Fruit fly (Drosophila melanogaster) whole organism, pupa: ENCODE data around the gene pck.
A peak's percentile ranks its signal among the peaks of the same experiment; 100 is the strongest.

ENCODE experiments used
- CG10348 ChIP-seq: fragments of 200-800 bp; sonication (Bioruptor generic); IDR thresholded peaks from 2 replicates; pipeline ENCODE4 v1.3.6; 2022; ENCODE audit warnings: missing biosample characterization, missing genetic modification characterization
- CG12605 ChIP-seq: fragments of 200-800 bp; sonication (Bioruptor generic); IDR thresholded peaks from 2 replicates; pipeline ENCODE4 v1.3.6; 2022; ENCODE audit warnings: missing biosample characterization, missing genetic modification characterization
- CG13204 ChIP-seq: fragments of 200-800 bp; sonication (Bioruptor generic); optimal IDR thresholded peaks from 2 replicates; lab custom pipeline; 2018; ENCODE audit warnings: missing biosample characterization, mild to moderate bottlenecking, missing genetic modification characterization, moderate library complexity
- CG14655 ChIP-seq: fragments of 200-800 bp; sonication (Bioruptor generic); optimal IDR thresholded peaks from 3 replicates; lab custom pipeline; 2017; ENCODE audit warnings: mild to moderate bottlenecking, missing biosample characterization, missing genetic modification reagents, missing genetic modification characterization
- CG15710 ChIP-seq: fragments of 200-800 bp; sonication (Bioruptor generic); optimal IDR thresholded peaks from 2 replicates; lab custom pipeline; 2018; ENCODE audit warnings: missing biosample characterization, mild to moderate bottlenecking, missing genetic modification characterization, moderate library complexity
- CG17806 ChIP-seq: fragments of 200-800 bp; sonication (Bioruptor generic); optimal IDR thresholded peaks from 2 replicates; lab custom pipeline; 2018; ENCODE audit warnings: missing biosample characterization, mild to moderate bottlenecking, missing genetic modification characterization, moderate library complexity
- CG32121 ChIP-seq: fragments of 200-800 bp; sonication (Bioruptor generic); IDR thresholded peaks from 2 replicates; pipeline ENCODE4 v1.3.6; 2022; ENCODE audit warnings: missing biosample characterization, missing genetic modification characterization
- CG34367 ChIP-seq: fragments of 200-800 bp; sonication (Bioruptor generic); optimal IDR thresholded peaks from 2 replicates; lab custom pipeline; 2018; ENCODE audit warnings: missing biosample characterization, mild to moderate bottlenecking, missing genetic modification characterization
- CG4496 ChIP-seq: fragments of 200-800 bp; sonication (Bioruptor generic); IDR thresholded peaks from 3 replicates; pipeline ENCODE4 v1.3.6; 2022; ENCODE audit warnings: missing biosample characterization, missing genetic modification characterization
- CG8159 ChIP-seq: fragments of 200-800 bp; sonication (Bioruptor generic); optimal IDR thresholded peaks from 3 replicates; lab custom pipeline; 2018; ENCODE audit warnings: missing biosample characterization, mild to moderate bottlenecking, missing genetic modification characterization, moderate library complexity
- CG8301 ChIP-seq: fragments of 200-800 bp; sonication (Bioruptor generic); optimal IDR thresholded peaks from 2 replicates; lab custom pipeline; 2018; ENCODE audit warnings: missing biosample characterization, mild to moderate bottlenecking, missing genetic modification characterization
- CG9948 ChIP-seq: fragments of 200-800 bp; sonication (Bioruptor generic); optimal IDR thresholded peaks from 2 replicates; lab custom pipeline; 2018; ENCODE audit warnings: missing biosample characterization, mild to moderate bottlenecking, missing genetic modification characterization, moderate library complexity
- D1 ChIP-seq: fragments of 200-800 bp; sonication (Bioruptor generic); optimal IDR thresholded peaks from 2 replicates; lab custom pipeline; 2018; ENCODE audit warnings: missing biosample characterization, mild to moderate bottlenecking, missing genetic modification characterization, moderate library complexity
- EcR ChIP-seq: fragments of 200-800 bp; sonication (Bioruptor generic); optimal IDR thresholded peaks from 3 replicates; lab custom pipeline; 2019; ENCODE audit warnings: missing biosample characterization, missing genetic modification characterization, mild to moderate bottlenecking, moderate library complexity, missing genetic modification reagents
- Ets98B ChIP-seq: fragments of 200-800 bp; sonication (Bioruptor generic); IDR thresholded peaks from 2 replicates; pipeline ENCODE4 v1.3.6; 2022; ENCODE audit warnings: missing biosample characterization, missing genetic modification characterization
- Pif1A ChIP-seq: fragments of 200-800 bp; sonication (Bioruptor generic); optimal IDR thresholded peaks from 3 replicates; lab custom pipeline; 2016; ENCODE audit warnings: missing biosample characterization, missing genetic modification characterization
- Pif1B ChIP-seq: fragments of 200-800 bp; sonication (Bioruptor generic); optimal IDR thresholded peaks from 3 replicates; lab custom pipeline; 2016; ENCODE audit warnings: missing biosample characterization, missing genetic modification characterization
- Snoo ChIP-seq: fragments of 200-800 bp; sonication (Bioruptor generic); optimal IDR thresholded peaks from 3 replicates; lab custom pipeline; 2017; ENCODE audit warnings: missing biosample characterization, mild to moderate bottlenecking, missing genetic modification characterization, inconsistent platforms
- fd96Ca ChIP-seq: fragments of 200-800 bp; sonication (Bioruptor generic); IDR thresholded peaks from 3 replicates; pipeline ENCODE4 v1.3.6; 2022; ENCODE audit warnings: missing biosample characterization, missing genetic modification characterization
- gl ChIP-seq: fragments of 200-800 bp; sonication (Bioruptor generic); optimal IDR thresholded peaks from 2 replicates; lab custom pipeline; 2018; ENCODE audit warnings: missing biosample characterization, mild to moderate bottlenecking, missing genetic modification characterization
- rn ChIP-seq: fragments of 200-800 bp; sonication (Bioruptor generic); IDR thresholded peaks from 2 replicates; pipeline ENCODE4 v1.3.6; 2022; ENCODE audit warnings: missing biosample characterization, missing genetic modification characterization

The pck gene

dm6 chrX:1476436-1476835, 6.0 kb downstream of the pck start:
- TF ChIP-seq CG14655 (no peak), CG12605 (GFP tag; lab: Robert Waterston, UW) (peak; percentile 56; the same call in 1 of the 2 replicates)

dm6 chrX:1476848-1477247, 6.4 kb downstream of the pck start, which contains the start of the genes Rab27 and mei-38:
Gene Rab27, minus strand, starts transcription at chrX:1476974.
Gene mei-38, plus strand, starts transcription at chrX:1477063.
- no peak for TF ChIP-seq CG12605 (GFP tag; lab: Robert Waterston, UW)
- 0 out of 3 replicates have a peak, but pooled peaks have one; percentile 37 for TF ChIP-seq CG4496 (GFP tag; lab: Robert Waterston, UW)
- no peak for TF ChIP-seq CG14655
- no peak for TF ChIP-seq gl (tag; lab: Kevin White, UChicago)
- no peak for TF ChIP-seq CG17806
- no peak for TF ChIP-seq EcR (GFP tag; lab: Kevin White, UChicago)
- TF ChIP-seq Pif1A (GFP tag; lab: Kevin White, UChicago), result no peak
- TF ChIP-seq D1 (tag; lab: Kevin White, UChicago), result no peak
- no peak for TF ChIP-seq CG8301 (tag; lab: Kevin White, UChicago)
- TF ChIP-seq CG8159 (tag; lab: Kevin White, UChicago), result no peak
- no peak for TF ChIP-seq Pif1B (GFP tag; lab: Kevin White, UChicago)
- no peak for TF ChIP-seq CG13204 (GFP tag; lab: Kevin White, UChicago)
- no peak for TF ChIP-seq CG34367 (tag; lab: Kevin White, UChicago)
- no peak for TF ChIP-seq CG9948 (tag; lab: Kevin White, UChicago)
- TF ChIP-seq Snoo (tag; lab: Kevin White, UChicago), result no peak
- no peak for TF ChIP-seq rn
- peak; percentile 21 for TF ChIP-seq Ets98B (GFP tag; lab: Robert Waterston, UW)

dm6 chrX:1478276-1479122, 8.0 kb downstream of the pck start, which contains the start of gene rush:
Gene rush, plus strand, starts transcription at chrX:1478552.
- no peak for TF ChIP-seq Pif1B (GFP tag; lab: Kevin White, UChicago)
- no peak; the same call in 1 of the 2 replicates for TF ChIP-seq CG32121
- no peak for TF ChIP-seq CG34367 (tag; lab: Kevin White, UChicago)
- no peak for TF ChIP-seq rn
- TF ChIP-seq fd96Ca (GFP tag; lab: Robert Waterston, UW), result peak; percentile 28; the same call in 1 of the 3 replicates
- TF ChIP-seq D1 (tag; lab: Kevin White, UChicago), result no peak
- no peak for TF ChIP-seq EcR (GFP tag; lab: Kevin White, UChicago)
- peak; percentile 16 for TF ChIP-seq CG8159 (tag; lab: Kevin White, UChicago)
- TF ChIP-seq gl (tag; lab: Kevin White, UChicago), result no peak
- peak; percentile 60 for TF ChIP-seq CG4496 (GFP tag; lab: Robert Waterston, UW)

dm6 chrX:1480426-1480825, 10.0 kb downstream of the pck start:
- no peak for TF ChIP-seq Ets98B (GFP tag; lab: Robert Waterston, UW)
- no peak for TF ChIP-seq CG8301 (tag; lab: Kevin White, UChicago)
- no peak for TF ChIP-seq CG8159 (tag; lab: Kevin White, UChicago)
- no peak for TF ChIP-seq CG17806
- TF ChIP-seq CG32121, result no peak
- no peak for TF ChIP-seq Pif1A (GFP tag; lab: Kevin White, UChicago)
- no peak for TF ChIP-seq fd96Ca (GFP tag; lab: Robert Waterston, UW)
- TF ChIP-seq Pif1B (GFP tag; lab: Kevin White, UChicago), result no peak
- TF ChIP-seq CG14655, result no peak
- TF ChIP-seq CG13204 (GFP tag; lab: Kevin White, UChicago), result no peak
- TF ChIP-seq Snoo (tag; lab: Kevin White, UChicago), result no peak
- TF ChIP-seq CG4496 (GFP tag; lab: Robert Waterston, UW), result no peak
- TF ChIP-seq gl (tag; lab: Kevin White, UChicago), result no peak
- no peak for TF ChIP-seq CG34367 (tag; lab: Kevin White, UChicago)
- TF ChIP-seq D1 (tag; lab: Kevin White, UChicago), result no peak
- no peak for TF ChIP-seq CG15710 (tag; lab: Kevin White, UChicago)

dm6 chrX:1482840-1483518, 12.5 kb downstream of the pck start, which contains the start of the genes sta and inc:
Gene sta, minus strand, starts transcription at chrX:1483413.
Gene inc, plus strand, starts transcription at chrX:1483479.
- TF ChIP-seq CG4496 (GFP tag; lab: Robert Waterston, UW) (peak; percentile 69), gl (tag; lab: Kevin White, UChicago) (peak; percentile 41), CG15710 (tag; lab: Kevin White, UChicago) (peak; percentile 38), CG14655 (no peak), CG13204 (GFP tag; lab: Kevin White, UChicago) (peak; percentile 41), D1 (tag; lab: Kevin White, UChicago) (no peak), fd96Ca (GFP tag; lab: Robert Waterston, UW) (peak; percentile 51; the same call in 1 of the 3 replicates), rn (no peak), Pif1A (GFP tag; lab: Kevin White, UChicago) (peak; percentile 30), CG17806 (no peak), Ets98B (GFP tag; lab: Robert Waterston, UW) (peak; percentile 40; the same call in 1 of the 2 replicates), CG34367 (tag; lab: Kevin White, UChicago) (peak; percentile 44), CG8301 (tag; lab: Kevin White, UChicago) (peak; percentile 16), CG12605 (GFP tag; lab: Robert Waterston, UW) (peak; percentile 46), CG32121 (no peak), Snoo (tag; lab: Kevin White, UChicago) (peak; percentile 77), Pif1B (GFP tag; lab: Kevin White, UChicago) (no peak), CG9948 (tag; lab: Kevin White, UChicago) (peak; percentile 21), CG10348 (no peak), CG8159 (tag; lab: Kevin White, UChicago) (peak; percentile 43), EcR (GFP tag; lab: Kevin White, UChicago) (no peak)
